Worm (Caenorhabditis elegans) whole organism, mixed stage, embryonic: ENCODE data around the gene Y57G11B.8.

Source experiments
- M03D4.4 ChIP-seq: sonication (generic microtip); optimal IDR thresholded peaks from 2 replicates; lab custom pipeline; 2017; ENCODE audit warnings: mild to moderate bottlenecking, missing genetic modification characterization, missing compliant biosample characterization
- bed-3 ChIP-seq: fragments of 200-800 bp; sonication (Bioruptor generic); optimal IDR thresholded peaks from 3 replicates; lab custom pipeline; 2018; ENCODE audit warnings: mild to moderate bottlenecking, missing genetic modification characterization, moderate library complexity, missing compliant biosample characterization
- blmp-1 ChIP-seq: fragments of 150-350 bp; optimal IDR thresholded peaks from 2 replicates; lab custom pipeline; 2014; ENCODE audit warnings: missing biosample characterization, missing genetic modification characterization
- ceh-39 ChIP-seq: fragments of 150-350 bp; optimal IDR thresholded peaks from 2 replicates; lab custom pipeline; 2014; ENCODE audit warnings: missing biosample characterization, missing genetic modification characterization
- ceh-83 ChIP-seq: fragments of 200-800 bp; sonication (Bioruptor generic); optimal IDR thresholded peaks from 2 replicates; lab custom pipeline; 2018; ENCODE audit warnings: mild to moderate bottlenecking, missing genetic modification characterization, missing compliant biosample characterization
- ces-1 ChIP-seq: fragments of 150-350 bp; optimal IDR thresholded peaks from 2 replicates; lab custom pipeline; 2014; ENCODE audit warnings: missing biosample characterization, missing genetic modification reagents, missing genetic modification characterization
- cnd-1 ChIP-seq: fragments of 200-800 bp; sonication (Bioruptor generic); optimal IDR thresholded peaks from 2 replicates; lab custom pipeline; 2018; ENCODE audit warnings: mild to moderate bottlenecking, missing genetic modification characterization, missing compliant biosample characterization
- drap-1 ChIP-seq: fragments of 200-800 bp; sonication (Bioruptor generic); optimal IDR thresholded peaks from 3 replicates; lab custom pipeline; 2018; ENCODE audit warnings: mild to moderate bottlenecking, missing genetic modification characterization, missing compliant biosample characterization
- elt-1 ChIP-seq: sonication (generic microtip); optimal IDR thresholded peaks from 2 replicates; lab custom pipeline; 2017; ENCODE audit warnings: missing genetic modification characterization, mild to moderate bottlenecking, missing compliant biosample characterization, antibody characterized with exemption, moderate library complexity, borderline replicate concordance; ENCODE audit not compliant: insufficient read depth
- elt-3 ChIP-seq: fragments of 150-350 bp; optimal IDR thresholded peaks from 2 replicates; lab custom pipeline; 2014; ENCODE audit warnings: missing biosample characterization, missing genetic modification characterization
- flh-1 ChIP-seq: fragments of 200-800 bp; sonication (Bioruptor generic); optimal IDR thresholded peaks from 2 replicates; lab custom pipeline; 2018; ENCODE audit warnings: mild to moderate bottlenecking, missing genetic modification characterization, moderate library complexity, missing compliant biosample characterization
- ham-2 ChIP-seq: fragments of 200-800 bp; sonication (Bioruptor generic); optimal IDR thresholded peaks from 2 replicates; lab custom pipeline; 2018; ENCODE audit warnings: mild to moderate bottlenecking, missing genetic modification characterization, missing compliant biosample characterization
- lin-13 ChIP-seq: fragments of 150-350 bp; optimal IDR thresholded peaks from 2 replicates; lab custom pipeline; 2014; ENCODE audit warnings: missing biosample characterization, missing genetic modification characterization
- lin-32 ChIP-seq: fragments of 200-800 bp; sonication (Bioruptor generic); optimal IDR thresholded peaks from 2 replicates; lab custom pipeline; 2018; ENCODE audit warnings: mild to moderate bottlenecking, missing genetic modification characterization, missing compliant biosample characterization
- mab-5 ChIP-seq: fragments of 150-350 bp; optimal IDR thresholded peaks from 2 replicates; lab custom pipeline; 2014; ENCODE audit warnings: missing biosample characterization, missing genetic modification characterization
- mep-1 ChIP-seq: fragments of 150-350 bp; optimal IDR thresholded peaks from 2 replicates; lab custom pipeline; 2017; ENCODE audit warnings: missing biosample characterization, missing genetic modification reagents, missing genetic modification characterization, inconsistent platforms
- mls-2 ChIP-seq: sonication (generic microtip); optimal IDR thresholded peaks from 2 replicates; lab custom pipeline; 2016; ENCODE audit warnings: mild to moderate bottlenecking, missing genetic modification characterization, moderate library complexity, missing compliant biosample characterization
- nhr-12 ChIP-seq: fragments of 150-350 bp; optimal IDR thresholded peaks from 2 replicates; lab custom pipeline; 2014; ENCODE audit warnings: missing biosample characterization, missing genetic modification characterization
- nhr-2 ChIP-seq: fragments of 150-350 bp; optimal IDR thresholded peaks from 2 replicates; lab custom pipeline; 2014; ENCODE audit warnings: missing biosample characterization, missing genetic modification characterization
- nhr-28 ChIP-seq: fragments of 150-350 bp; optimal IDR thresholded peaks from 2 replicates; lab custom pipeline; 2014; ENCODE audit warnings: missing biosample characterization, missing genetic modification characterization
- pha-4 ChIP-seq: fragments of 150-350 bp; optimal IDR thresholded peaks from 2 replicates; lab custom pipeline; 2018; ENCODE audit warnings: missing biosample characterization, missing genetic modification reagents, missing genetic modification characterization
- sem-2 ChIP-seq: fragments of 200-800 bp; sonication (Bioruptor generic); optimal IDR thresholded peaks from 2 replicates; lab custom pipeline; 2018; ENCODE audit warnings: mild to moderate bottlenecking, missing genetic modification characterization, missing compliant biosample characterization
- snpc-4 ChIP-seq: fragments of 150-350 bp; optimal IDR thresholded peaks from 2 replicates; lab custom pipeline; 2014; ENCODE audit warnings: missing biosample characterization, missing genetic modification characterization
- sptf-1 ChIP-seq: sonication (generic microtip); optimal IDR thresholded peaks from 2 replicates; lab custom pipeline; 2017; ENCODE audit warnings: mild to moderate bottlenecking, missing genetic modification characterization, moderate library complexity, missing compliant biosample characterization
- tbx-8 ChIP-seq: fragments of 200-800 bp; sonication (Bioruptor generic); optimal IDR thresholded peaks from 2 replicates; lab custom pipeline; 2018; ENCODE audit warnings: mild to moderate bottlenecking, missing genetic modification characterization, moderate library complexity, missing compliant biosample characterization
- unc-120 ChIP-seq: sonication (generic microtip); optimal IDR thresholded peaks from 2 replicates; lab custom pipeline; 2017; ENCODE audit warnings: missing genetic modification characterization, missing compliant biosample characterization; ENCODE audit not compliant: poor library complexity, severe bottlenecking
- unc-39 ChIP-seq: fragments of 150-350 bp; optimal IDR thresholded peaks from 2 replicates; lab custom pipeline; 2014; ENCODE audit warnings: missing biosample characterization, missing genetic modification characterization
- unc-62 ChIP-seq: fragments of 150-350 bp; optimal IDR thresholded peaks from 2 replicates; lab custom pipeline; 2014; ENCODE audit warnings: missing biosample characterization, missing genetic modification reagents, missing genetic modification characterization
- ztf-11 ChIP-seq: fragments of 150-350 bp; optimal IDR thresholded peaks from 2 replicates; lab custom pipeline; 2014; ENCODE audit warnings: missing biosample characterization, missing genetic modification characterization

Gene Y57G11B.8

DNA sequence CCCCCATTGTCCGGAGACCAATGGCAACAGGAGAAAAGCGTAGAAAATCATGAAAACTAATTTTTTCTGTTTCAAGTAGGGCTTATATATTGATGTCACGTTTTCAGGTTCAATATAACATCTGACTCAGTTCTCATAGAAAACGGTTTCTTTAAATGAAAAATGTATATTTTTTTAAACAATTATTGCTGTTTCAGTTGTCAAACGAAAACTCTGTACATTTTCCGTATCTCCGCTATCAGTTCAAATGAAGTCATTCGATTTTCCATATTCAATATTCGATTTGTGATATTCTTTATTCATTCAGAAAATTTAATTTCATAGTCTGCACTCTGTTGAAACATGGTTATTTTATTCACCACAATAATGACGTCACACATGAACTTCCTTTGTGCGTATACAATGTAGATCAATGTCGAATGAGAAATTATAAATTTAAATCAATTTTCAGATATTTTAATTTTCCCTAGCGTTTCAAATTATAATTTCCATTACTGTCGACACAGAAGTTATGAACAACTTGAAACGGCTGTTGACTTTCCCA is at the start of gene Y57G11B.8:
TSS of gene Y57G11B.8 (minus strand) at position 51 of the 544 bp plus-strand sequence.
- no peak for TF ChIP-seq lin-13 (tag; lab: Kevin White, UChicago)
- TF ChIP-seq ceh-83 = no peak
- TF ChIP-seq snpc-4 (tag; lab: Kevin White, UChicago) = no peak
- TF ChIP-seq ham-2 = no peak
- TF ChIP-seq unc-39 (tag; lab: Kevin White, UChicago) = no peak
- no peak for TF ChIP-seq tbx-8 (GFP tag; lab: Kevin White, UChicago)
- TF ChIP-seq mab-5 (tag; lab: Kevin White, UChicago) = no peak

DNA sequence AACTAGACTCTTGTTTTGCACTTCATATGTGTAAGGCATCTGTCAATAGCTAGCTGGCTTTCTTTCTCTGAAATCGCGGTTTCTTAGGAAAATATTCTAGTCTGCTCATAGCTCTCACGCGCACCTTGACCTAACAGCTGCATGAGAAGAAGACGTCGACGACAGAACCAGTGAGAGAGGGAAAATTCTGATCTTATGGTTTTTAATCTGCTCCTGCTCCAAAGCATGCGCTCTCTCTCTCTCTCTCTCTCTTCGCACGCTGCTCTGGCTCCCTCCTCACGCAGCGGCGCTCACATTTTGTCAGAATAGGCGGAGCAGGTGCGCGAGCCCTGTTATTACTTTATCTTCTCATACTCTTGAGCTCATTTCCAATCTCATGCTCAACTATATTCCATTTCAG is 43.6 kb upstream of the Y57G11B.8 start:
- no peak for TF ChIP-seq nhr-28
- TF ChIP-seq sem-2 = no peak
- no peak for TF ChIP-seq ces-1 (GFP tag; lab: Kevin White, UChicago)
- TF ChIP-seq ceh-39 (tag; lab: Kevin White, UChicago) = no peak
- no peak for TF ChIP-seq drap-1 (GFP tag; lab: Kevin White, UChicago)
- TF ChIP-seq tbx-8 (GFP tag; lab: Kevin White, UChicago) = no peak
- no peak for TF ChIP-seq unc-62
- no peak for TF ChIP-seq ztf-11 (tag; lab: Kevin White, UChicago)
- TF ChIP-seq nhr-2 (tag; lab: Kevin White, UChicago) = no peak
- TF ChIP-seq, all 35 proteins: peak for 0

DNA sequence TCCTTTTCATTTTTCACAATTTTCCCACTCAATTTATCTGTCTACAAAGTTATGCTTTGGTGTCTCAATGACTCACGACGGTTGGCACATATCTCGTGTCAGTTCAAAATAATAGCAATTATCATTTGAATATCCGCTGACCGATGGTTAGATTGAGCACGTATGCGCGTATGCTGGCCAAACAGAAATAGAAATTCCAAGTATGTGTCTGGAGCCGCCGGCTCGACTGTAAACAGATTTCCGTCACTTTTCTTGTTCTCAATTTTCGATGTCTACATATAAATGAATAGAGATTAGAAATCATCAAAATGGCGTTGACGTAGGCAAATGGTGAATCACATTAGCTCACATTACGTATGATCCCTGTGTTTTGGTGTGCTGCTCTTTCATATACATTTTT is 42.6 kb upstream of the Y57G11B.8 start:
- TF ChIP-seq ces-1 (GFP tag; lab: Kevin White, UChicago) = no peak
- TF ChIP-seq nhr-12 (tag; lab: Kevin White, UChicago) = no peak
- no peak for TF ChIP-seq ceh-39 (tag; lab: Kevin White, UChicago)
- TF ChIP-seq unc-39 (tag; lab: Kevin White, UChicago) = no peak
- no peak for TF ChIP-seq lin-32 (GFP tag; lab: Kevin White, UChicago)
- TF ChIP-seq ham-2 = no peak
- TF ChIP-seq flh-1 (GFP tag; lab: Kevin White, UChicago) = no peak
- no peak for TF ChIP-seq pha-4 (tag; lab: Kevin White, UChicago)
- no peak for TF ChIP-seq mab-5 (tag; lab: Kevin White, UChicago)
- no peak for TF ChIP-seq lin-13 (tag; lab: Kevin White, UChicago)
- TF ChIP-seq ceh-83 = no peak
- TF ChIP-seq blmp-1 (tag; lab: Kevin White, UChicago) = no peak
- TF ChIP-seq elt-3 (tag; lab: Kevin White, UChicago) = no peak
- TF ChIP-seq tbx-8 (GFP tag; lab: Kevin White, UChicago) = no peak

DNA sequence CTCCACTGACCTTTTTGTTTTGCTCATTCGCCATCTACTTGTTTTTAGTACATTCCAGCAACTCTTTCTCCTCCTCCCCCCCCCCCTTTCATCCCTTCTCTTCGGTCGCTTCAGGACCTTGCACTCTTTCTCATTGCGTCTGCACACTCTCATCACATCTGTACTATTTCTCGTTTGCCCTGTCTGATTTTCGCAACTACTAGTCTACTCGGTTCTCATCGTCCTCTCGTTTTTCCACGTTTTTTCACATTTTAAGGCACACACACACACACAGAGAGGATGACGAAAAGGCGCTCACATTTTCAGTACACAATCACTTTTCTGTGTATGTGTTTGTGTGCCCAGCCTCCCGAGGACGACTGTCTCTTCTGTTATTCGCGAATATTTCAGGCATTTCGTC is 42.0 kb upstream of the Y57G11B.8 start:
- TF ChIP-seq unc-120 = peak; percentile 12
- peak; percentile 16 for TF ChIP-seq lin-32 (GFP tag; lab: Kevin White, UChicago)
- TF ChIP-seq mab-5 (tag; lab: Kevin White, UChicago) = no peak
- TF ChIP-seq sptf-1 (tag; lab: Kevin White, UChicago) = peak; percentile 50
- TF ChIP-seq ces-1 (GFP tag; lab: Kevin White, UChicago) = peak; percentile 34
- peak; percentile 52 for TF ChIP-seq mep-1 (tag; lab: Kevin White, UChicago)
- TF ChIP-seq, all 35 proteins: peak for 5

DNA sequence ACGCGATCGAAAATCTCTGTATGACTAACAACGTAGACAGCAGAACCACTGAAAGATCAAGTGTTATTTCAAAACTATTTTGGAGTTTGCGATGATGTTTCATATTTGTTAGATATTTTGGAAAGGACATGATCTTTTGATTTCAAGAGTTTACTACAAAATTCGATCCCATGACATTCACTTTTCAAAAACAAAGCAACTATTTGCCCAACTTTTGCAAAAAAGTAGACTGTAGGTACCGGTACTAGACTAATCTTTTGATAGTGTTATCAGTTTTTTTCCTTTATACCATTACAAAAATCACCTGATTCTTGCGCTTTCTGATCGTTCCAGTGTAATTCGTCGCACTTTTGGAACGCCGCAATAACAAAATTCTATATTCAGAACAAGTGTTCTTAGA is 41.5 kb upstream of the Y57G11B.8 start:
- no peak for TF ChIP-seq elt-1
- TF ChIP-seq mab-5 (tag; lab: Kevin White, UChicago) = no peak
- TF ChIP-seq mls-2 (tag; lab: Kevin White, UChicago) = no peak
- TF ChIP-seq M03D4.4 (tag; lab: Kevin White, UChicago) = no peak
- TF ChIP-seq bed-3 = no peak
- TF ChIP-seq cnd-1 (tag; lab: Kevin White, UChicago) = no peak
- no peak for TF ChIP-seq drap-1 (GFP tag; lab: Kevin White, UChicago)
- TF ChIP-seq unc-39 (tag; lab: Kevin White, UChicago) = no peak
- no peak for TF ChIP-seq ztf-11 (tag; lab: Kevin White, UChicago)
- no peak for TF ChIP-seq lin-32 (GFP tag; lab: Kevin White, UChicago)
- no peak for TF ChIP-seq elt-3 (tag; lab: Kevin White, UChicago)

DNA sequence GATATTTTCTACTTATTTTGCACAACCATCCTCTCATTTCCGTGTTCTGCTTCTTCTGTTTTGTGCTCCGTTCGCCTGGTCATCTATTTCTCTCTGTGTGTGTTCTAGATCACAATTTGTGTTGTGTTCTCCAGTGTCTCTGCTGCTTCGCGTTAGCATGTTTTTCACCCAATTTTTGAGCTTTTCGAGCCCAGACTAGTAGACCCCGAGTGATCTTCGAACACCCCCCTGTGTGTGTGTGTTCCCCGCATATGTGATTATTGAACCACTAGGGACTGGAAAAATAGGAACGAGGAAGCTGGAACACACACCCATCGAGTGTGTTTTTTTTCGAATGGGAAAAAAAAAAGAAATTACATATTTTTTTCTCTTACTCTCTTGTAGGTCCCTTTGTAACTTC is 40.1 kb upstream of the Y57G11B.8 start:
- TF ChIP-seq nhr-28 = no peak
- TF ChIP-seq elt-1 = no peak
- no peak for TF ChIP-seq unc-62
- no peak for TF ChIP-seq tbx-8 (GFP tag; lab: Kevin White, UChicago)
